Worm (Caenorhabditis elegans) whole organism, L1 larva: Measurements from ENCODE around the gene abcf-2.

ENCODE experiments used
- C04F5.9 ChIP-seq: sonication (generic microtip); optimal IDR thresholded peaks from 2 replicates; lab custom pipeline; 2016; ENCODE audit warnings: missing genetic modification characterization, missing compliant biosample characterization
- F16B12.6 ChIP-seq: fragments of 150-350 bp; optimal IDR thresholded peaks from 2 replicates; lab custom pipeline; 2014; ENCODE audit warnings: missing biosample characterization, missing genetic modification characterization
- aha-1 ChIP-seq: fragments of 150-350 bp; optimal IDR thresholded peaks from 2 replicates; lab custom pipeline; 2014; ENCODE audit warnings: missing biosample characterization, missing genetic modification characterization
- ama-1 ChIP-seq: fragments of 150-350 bp; optimal IDR thresholded peaks from 2 replicates; lab custom pipeline; 2014
- ceh-63 ChIP-seq: fragments of 200-800 bp; sonication (Bioruptor generic); optimal IDR thresholded peaks from 2 replicates; lab custom pipeline; 2018; ENCODE audit warnings: mild to moderate bottlenecking, missing genetic modification characterization, missing compliant biosample characterization
- ceh-8 ChIP-seq: fragments of 200-800 bp; sonication (Bioruptor generic); optimal IDR thresholded peaks from 2 replicates; lab custom pipeline; 2018; ENCODE audit warnings: mild to moderate bottlenecking, missing genetic modification characterization, moderate library complexity, missing compliant biosample characterization
- ceh-88 ChIP-seq: fragments of 200-800 bp; sonication (Bioruptor generic); IDR thresholded peaks from 2 replicates; pipeline ENCODE4 v1.3.6; 2022; ENCODE audit warnings: missing genetic modification characterization, missing compliant biosample characterization
- ceh-90 ChIP-seq: sonication (generic microtip); optimal IDR thresholded peaks from 2 replicates; lab custom pipeline; 2016; ENCODE audit warnings: missing genetic modification characterization, missing compliant biosample characterization
- ces-1 ChIP-seq: fragments of 150-350 bp; optimal IDR thresholded peaks from 2 replicates; lab custom pipeline; 2014; ENCODE audit warnings: missing biosample characterization, missing genetic modification reagents, missing genetic modification characterization
- dpl-1 ChIP-seq, 3 experiments: fragments of 150-350 bp in 2 of 3; sonication (generic microtip) in 1 of 3; optimal IDR thresholded peaks; 2 replicates each; lab custom pipeline; 2014 to 2017; ENCODE audit warnings: missing biosample characterization in 3 of 3, missing genetic modification characterization in 3 of 3, missing genetic modification reagents in 3 of 3
- dsc-1 ChIP-seq: sonication (generic microtip); optimal IDR thresholded peaks from 2 replicates; lab custom pipeline; 2016; ENCODE audit warnings: mild to moderate bottlenecking, missing genetic modification characterization, missing compliant biosample characterization
- efl-1 ChIP-seq, 4 experiments: fragments of 150-350 bp; optimal IDR thresholded peaks in 3 of 4; peaks in 1 of 4; 1 replicate in 1 of 4; 2 replicates in 3 of 4; lab custom pipeline; 2014; ENCODE audit warnings: missing biosample characterization in 2 of 4, missing genetic modification characterization in 2 of 4, missing genetic modification reagents in 2 of 4
- efl-3 ChIP-seq: fragments of 200-800 bp; sonication (Bioruptor generic); optimal IDR thresholded peaks from 2 replicates; lab custom pipeline; 2018; ENCODE audit warnings: mild to moderate bottlenecking, missing genetic modification characterization, missing compliant biosample characterization
- egl-13 ChIP-seq: sonication (generic microtip); optimal IDR thresholded peaks from 2 replicates; lab custom pipeline; 2016; ENCODE audit warnings: missing genotype, missing genetic modification reagents, missing genetic modification characterization, missing compliant biosample characterization
- elt-3 ChIP-seq, 6 experiments: fragments of 150-350 bp in 1 of 6; sonication (generic microtip); optimal IDR thresholded peaks; 2 replicates each; lab custom pipeline; 2017 to 2018; ENCODE audit warnings: missing biosample characterization in 6 of 6, missing genetic modification characterization in 6 of 6, inconsistent platforms in 1 of 6
- ets-5 ChIP-seq: fragments of 200-800 bp; sonication (Bioruptor generic); IDR thresholded peaks from 2 replicates; pipeline ENCODE4 v1.3.6; 2022; ENCODE audit warnings: missing genetic modification characterization, missing compliant biosample characterization
- fkh-10 ChIP-seq: sonication (generic microtip); optimal IDR thresholded peaks from 2 replicates; lab custom pipeline; 2017; ENCODE audit warnings: missing biosample characterization, missing genetic modification reagents, missing genetic modification characterization
- fkh-4 ChIP-seq: sonication (generic microtip); optimal IDR thresholded peaks from 2 replicates; lab custom pipeline; 2016; ENCODE audit warnings: missing compliant biosample characterization, missing genetic modification characterization, borderline replicate concordance
- fos-1 ChIP-seq: fragments of 150-350 bp; optimal IDR thresholded peaks from 2 replicates; lab custom pipeline; 2014; ENCODE audit warnings: missing biosample characterization, missing genetic modification characterization
- grh-1 ChIP-seq: fragments of 200-800 bp; sonication (Bioruptor generic); IDR thresholded peaks from 2 replicates; pipeline ENCODE4 v1.3.6; 2022; ENCODE audit warnings: missing genetic modification reagents, missing genetic modification characterization, missing compliant biosample characterization
- hlh-4 ChIP-seq: sonication (generic microtip); optimal IDR thresholded peaks from 2 replicates; lab custom pipeline; 2016; ENCODE audit warnings: mild to moderate bottlenecking, missing genetic modification characterization, missing compliant biosample characterization
- irx-1 ChIP-seq: sonication (generic microtip); optimal IDR thresholded peaks from 2 replicates; lab custom pipeline; 2016; ENCODE audit warnings: missing genetic modification characterization, missing compliant biosample characterization
- isw-1 ChIP-seq: fragments of 200-800 bp; sonication (Bioruptor generic); IDR thresholded peaks from 2 replicates; pipeline ENCODE4 v1.3.6; 2022; ENCODE audit warnings: missing genetic modification characterization, missing compliant biosample characterization
- lin-13 ChIP-seq: fragments of 150-350 bp; optimal IDR thresholded peaks from 2 replicates; lab custom pipeline; 2014; ENCODE audit warnings: missing biosample characterization, missing genetic modification reagents, missing genetic modification characterization
- lin-14 ChIP-seq: fragments of 200-800 bp; sonication (Bioruptor generic); optimal IDR thresholded peaks from 2 replicates; lab custom pipeline; 2018; ENCODE audit warnings: mild to moderate bottlenecking, missing genetic modification characterization, moderate library complexity, missing compliant biosample characterization
- lin-35 ChIP-seq, 2 experiments: fragments of 150-350 bp; optimal IDR thresholded peaks; 2 replicates each; lab custom pipeline; 2014; ENCODE audit warnings: missing biosample characterization in 2 of 2, missing genetic modification characterization in 2 of 2, missing genetic modification reagents in 2 of 2
- lsy-2 ChIP-seq, 2 experiments: fragments of 150-350 bp; optimal IDR thresholded peaks; 2 replicates each; lab custom pipeline; 2014; ENCODE audit warnings: missing biosample characterization in 2 of 2, missing genetic modification characterization in 2 of 2
- mep-1 ChIP-seq: fragments of 150-350 bp; optimal IDR thresholded peaks from 2 replicates; lab custom pipeline; 2014; ENCODE audit warnings: missing biosample characterization, missing genetic modification characterization
- nhr-11 ChIP-seq: fragments of 150-350 bp; optimal IDR thresholded peaks from 2 replicates; lab custom pipeline; 2014; ENCODE audit warnings: missing biosample characterization, missing genetic modification characterization
- nhr-12 ChIP-seq: sonication (generic microtip); optimal IDR thresholded peaks from 2 replicates; lab custom pipeline; 2017; ENCODE audit warnings: missing biosample characterization, missing genetic modification characterization
- nhr-19 ChIP-seq: fragments of 200-800 bp; sonication (Bioruptor generic); conservative IDR thresholded peaks from 2 replicates; pipeline ENCODE4 v1.3.6; 2022; ENCODE audit warnings: missing genetic modification characterization, missing compliant biosample characterization
- nhr-47 ChIP-seq: sonication (generic microtip); optimal IDR thresholded peaks from 2 replicates; lab custom pipeline; 2016; ENCODE audit warnings: mild to moderate bottlenecking, missing genetic modification characterization, moderate library complexity, missing compliant biosample characterization
- nhr-76 ChIP-seq: sonication (generic microtip); optimal IDR thresholded peaks from 2 replicates; lab custom pipeline; 2017; ENCODE audit warnings: missing biosample characterization, missing genetic modification characterization
- nhr-77 ChIP-seq: fragments of 150-350 bp; optimal IDR thresholded peaks from 2 replicates; lab custom pipeline; 2014; ENCODE audit warnings: missing biosample characterization, missing genetic modification characterization
- nhr-85 ChIP-seq: sonication (generic microtip); peaks from one replicate; lab custom pipeline; 2016; ENCODE audit warnings: missing genetic modification characterization, inconsistent platforms, missing compliant biosample characterization
- nhr-90 ChIP-seq: sonication (generic microtip); optimal IDR thresholded peaks from 2 replicates; lab custom pipeline; 2016; ENCODE audit warnings: mild to moderate bottlenecking, missing genetic modification characterization, missing compliant biosample characterization; ENCODE audit not compliant: poor library complexity
- pax-3 ChIP-seq: fragments of 200-800 bp; sonication (Bioruptor generic); optimal IDR thresholded peaks from 2 replicates; lab custom pipeline; 2018; ENCODE audit warnings: mild to moderate bottlenecking, missing genetic modification characterization, moderate library complexity, missing compliant biosample characterization
- pqm-1 ChIP-seq: sonication (generic microtip); optimal IDR thresholded peaks from 3 replicates; lab custom pipeline; 2017; ENCODE audit warnings: missing biosample characterization, missing genetic modification characterization
- sox-4 ChIP-seq: sonication (generic microtip); optimal IDR thresholded peaks from 2 replicates; lab custom pipeline; 2016; ENCODE audit warnings: missing genetic modification characterization, missing compliant biosample characterization
- sup-37 ChIP-seq: fragments of 200-800 bp; sonication (Bioruptor generic); optimal IDR thresholded peaks from 2 replicates; lab custom pipeline; 2018; ENCODE audit warnings: mild to moderate bottlenecking, missing genetic modification characterization, missing compliant biosample characterization
- swsn-7 ChIP-seq: sonication (generic microtip); optimal IDR thresholded peaks from 2 replicates; lab custom pipeline; 2016; ENCODE audit warnings: missing genetic modification characterization, missing compliant biosample characterization
- tbx-2 ChIP-seq: sonication (generic microtip); optimal IDR thresholded peaks from 2 replicates; lab custom pipeline; 2016; ENCODE audit warnings: missing genetic modification characterization, missing compliant biosample characterization
- unc-98 ChIP-seq: fragments of 200-800 bp; sonication (Bioruptor generic); IDR thresholded peaks from 2 replicates; pipeline ENCODE4 v1.3.6; 2022; ENCODE audit warnings: missing genetic modification characterization, missing compliant biosample characterization
- zag-1 ChIP-seq: fragments of 150-350 bp; optimal IDR thresholded peaks from 2 replicates; lab custom pipeline; 2014; ENCODE audit warnings: missing biosample characterization, missing genetic modification characterization
- ztf-11 ChIP-seq, 2 experiments: sonication (generic microtip); optimal IDR thresholded peaks; 2 replicates each; lab custom pipeline; 2016 to 2017; ENCODE audit warnings: missing genetic modification characterization in 2 of 2, missing biosample characterization in 1 of 2, missing compliant biosample characterization in 1 of 2
- ztf-4 ChIP-seq: fragments of 150-350 bp; optimal IDR thresholded peaks from 2 replicates; lab custom pipeline; 2014; ENCODE audit warnings: missing biosample characterization, missing genetic modification characterization

Gene abcf-2

ce11 chrIII:13423414-13423813 lies 38.6 kb downstream of the abcf-2 start, which contains the start of gene exo-1 (continued):
- TF ChIP-seq ceh-63 (GFP tag; lab: Kevin White, UChicago), result no peak
- no peak for TF ChIP-seq nhr-76 (tag; lab: Kevin White, UChicago)
- TF ChIP-seq egl-13 (tag; lab: Kevin White, UChicago), result no peak
- TF ChIP-seq nhr-90, result peak; percentile 52
- TF ChIP-seq efl-1 (optimal IDR thresholded peaks at IDR 0.05; lab: Kevin White, UChicago), result peak; percentile 67 to 92
- peak; percentile 87 to 99 for TF ChIP-seq efl-1 (GFP tag; optimal IDR thresholded peaks at IDR 0.05 in 1 of 2; lab: Kevin White, UChicago)
- TF ChIP-seq pqm-1, result no peak
- TF ChIP-seq fos-1 (tag; lab: Kevin White, UChicago), result peak; percentile 2
- peak; percentile 10 for TF ChIP-seq mep-1 (tag; lab: Kevin White, UChicago)
- TF ChIP-seq ama-1, result no peak
- no peak for TF ChIP-seq fkh-4 (tag; lab: Kevin White, UChicago)
- TF ChIP-seq ceh-88 (GFP tag; lab: Robert Waterston, UW), result no peak
- no peak for TF ChIP-seq swsn-7 (tag; lab: Kevin White, UChicago)
- no peak for TF ChIP-seq fkh-10 (GFP tag; lab: Kevin White, UChicago)
- no peak for TF ChIP-seq aha-1 (tag; lab: Kevin White, UChicago)
- TF ChIP-seq ztf-4 (tag; lab: Kevin White, UChicago), result no peak
- no peak for TF ChIP-seq nhr-19 (GFP tag; lab: Robert Waterston, UW)
- peak; percentile 40 to 89 for TF ChIP-seq lsy-2 (tag; optimal IDR thresholded peaks at IDR 0.05; lab: Kevin White, UChicago)
- TF ChIP-seq lin-14, result no peak
- TF ChIP-seq zag-1 (tag; lab: Kevin White, UChicago), result no peak
- TF ChIP-seq efl-3, result no peak
- TF ChIP-seq lin-13 (GFP tag; lab: Kevin White, UChicago), result peak; percentile 58
- peak; percentile 65 for TF ChIP-seq nhr-77 (tag; lab: Kevin White, UChicago)
- peak; percentile 2 for TF ChIP-seq pax-3
- TF ChIP-seq ceh-8 (GFP tag; lab: Kevin White, UChicago), result no peak
- no peak for TF ChIP-seq sox-4 (tag; lab: Kevin White, UChicago)
- no peak for TF ChIP-seq nhr-12 (tag; lab: Kevin White, UChicago)
- no peak for TF ChIP-seq ets-5
- TF ChIP-seq ces-1 (GFP tag; lab: Kevin White, UChicago), result no peak
- TF ChIP-seq isw-1 (GFP tag; lab: Robert Waterston, UW), result no peak
- no peak for TF ChIP-seq sup-37 (GFP tag; lab: Kevin White, UChicago)
- TF ChIP-seq tbx-2 (tag; lab: Kevin White, UChicago), result peak; percentile 2

ce11 chrIII:13418975-13419374 lies 43.1 kb downstream of the abcf-2 start:
- TF ChIP-seq sup-37 (GFP tag; lab: Kevin White, UChicago) (no peak), dsc-1 (tag; lab: Kevin White, UChicago) (no peak), grh-1 (GFP tag; lab: Robert Waterston, UW) (no peak), fkh-10 (GFP tag; lab: Kevin White, UChicago) (no peak), irx-1 (tag; lab: Kevin White, UChicago) (no peak), ama-1 (no peak), nhr-11 (tag; lab: Kevin White, UChicago) (no peak), ztf-11 (tag; optimal IDR thresholded peaks at IDR 0.05; lab: Kevin White, UChicago) (no peak), C04F5.9 (tag; lab: Kevin White, UChicago) (no peak), unc-98 (GFP tag; lab: Robert Waterston, UW) (no peak), isw-1 (GFP tag; lab: Robert Waterston, UW) (no peak), elt-3 (tag; optimal IDR thresholded peaks at IDR 0.05; lab: Kevin White, UChicago) (no peak), pqm-1 (no peak), mep-1 (tag; lab: Kevin White, UChicago) (no peak), F16B12.6 (tag; lab: Kevin White, UChicago) (no peak)

DNA sequence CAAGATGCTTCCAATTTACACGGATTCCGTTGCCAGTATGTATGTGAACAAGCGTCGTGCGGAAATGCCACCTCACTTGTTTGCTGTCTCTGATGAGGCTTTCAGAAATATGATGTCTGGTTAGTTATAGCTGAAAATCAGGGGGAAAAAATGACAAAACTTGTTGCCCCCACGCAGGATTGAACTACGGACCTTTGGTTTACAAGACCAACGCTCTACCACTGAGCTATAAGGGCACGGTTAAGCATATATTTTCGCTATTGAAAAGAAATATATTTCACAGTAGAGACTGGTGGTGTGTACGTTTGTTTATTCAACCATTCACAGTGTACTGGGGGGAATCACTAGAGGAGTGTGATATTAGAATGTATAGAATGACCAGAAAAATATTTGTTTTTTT lies 50.8 kb downstream of the abcf-2 start:
- TF ChIP-seq nhr-47 (tag; lab: Kevin White, UChicago) (no peak), lin-35 (GFP tag; optimal IDR thresholded peaks at IDR 0.05; lab: Kevin White, UChicago) (peak in 1 of 2 experiments; percentile 10), dpl-1 (GFP tag; optimal IDR thresholded peaks at IDR 0.05; lab: Kevin White, UChicago) (no peak), nhr-85 (tag; lab: Kevin White, UChicago) (no peak), ztf-11 (tag; optimal IDR thresholded peaks at IDR 0.05; lab: Kevin White, UChicago) (no peak), ceh-90 (tag; lab: Kevin White, UChicago) (no peak), elt-3 (tag; optimal IDR thresholded peaks at IDR 0.05; lab: Kevin White, UChicago) (no peak), fkh-4 (tag; lab: Kevin White, UChicago) (no peak), hlh-4 (tag; lab: Kevin White, UChicago) (no peak)
